Worm (Caenorhabditis elegans): ENCODE measurements around the gene scl-9.

ce11 chrIV:13051073-13051472, 4.1 kb downstream of the scl-9 start, which contains the start of gene scl-11:
- TF ChIP-seq fkh-3 (tag; optimal IDR thresholded peaks at IDR 0.05) (no peak), ceh-40 (GFP tag; IDR thresholded peaks at IDR 0.05) (no peak), snpc-4 (GFP tag; optimal IDR thresholded peaks at IDR 0.05) (no peak), snpc-4 (tag; optimal IDR thresholded peaks at IDR 0.05) (no peak), B0019.2 (GFP tag; conservative IDR thresholded peaks at IDR 0.05) (no peak), Y79H2A.3 (GFP tag; conservative IDR thresholded peaks at IDR 0.05) (no peak)

Measured in whole organism, young adult.